Worm (Caenorhabditis elegans) whole organism, late embryonic: ENCODE data around the gene Y39A1A.21.

Experiments
- K02D7.2 ChIP-seq: sonication (generic microtip); optimal IDR thresholded peaks from 2 replicates; lab custom pipeline; 2017; ENCODE audit warnings: mild to moderate bottlenecking, missing genetic modification characterization, missing compliant biosample characterization
- ama-1 ChIP-seq: fragments of 150-350 bp; optimal IDR thresholded peaks from 2 replicates; lab custom pipeline; 2014
- eyg-1 ChIP-seq: sonication (generic microtip); optimal IDR thresholded peaks from 2 replicates; lab custom pipeline; 2016; ENCODE audit warnings: missing genotype, missing genetic modification characterization, missing compliant biosample characterization
- hlh-13 ChIP-seq: fragments of 200-800 bp; sonication (Bioruptor generic); optimal IDR thresholded peaks from 2 replicates; lab custom pipeline; 2018; ENCODE audit warnings: mild to moderate bottlenecking, missing genetic modification characterization, missing compliant biosample characterization
- hlh-15 ChIP-seq: sonication (generic microtip); optimal IDR thresholded peaks from 2 replicates; lab custom pipeline; 2016; ENCODE audit warnings: missing genetic modification characterization, missing compliant biosample characterization
- odd-2 ChIP-seq: sonication (generic microtip); optimal IDR thresholded peaks from 2 replicates; lab custom pipeline; 2017; ENCODE audit warnings: antibody characterized with exemption, mild to moderate bottlenecking, missing genetic modification characterization, missing compliant biosample characterization
- pag-3 ChIP-seq: sonication (generic microtip); optimal IDR thresholded peaks from 2 replicates; lab custom pipeline; 2016; ENCODE audit warnings: missing compliant biosample characterization, missing genetic modification characterization, borderline replicate concordance
- pqm-1 ChIP-seq: sonication (generic microtip); optimal IDR thresholded peaks from 2 replicates; lab custom pipeline; 2016; ENCODE audit warnings: missing genetic modification characterization, missing compliant biosample characterization
- tbx-2 ChIP-seq: sonication (generic microtip); optimal IDR thresholded peaks from 2 replicates; lab custom pipeline; 2016; ENCODE audit warnings: missing genetic modification characterization, missing compliant biosample characterization

DNA sequence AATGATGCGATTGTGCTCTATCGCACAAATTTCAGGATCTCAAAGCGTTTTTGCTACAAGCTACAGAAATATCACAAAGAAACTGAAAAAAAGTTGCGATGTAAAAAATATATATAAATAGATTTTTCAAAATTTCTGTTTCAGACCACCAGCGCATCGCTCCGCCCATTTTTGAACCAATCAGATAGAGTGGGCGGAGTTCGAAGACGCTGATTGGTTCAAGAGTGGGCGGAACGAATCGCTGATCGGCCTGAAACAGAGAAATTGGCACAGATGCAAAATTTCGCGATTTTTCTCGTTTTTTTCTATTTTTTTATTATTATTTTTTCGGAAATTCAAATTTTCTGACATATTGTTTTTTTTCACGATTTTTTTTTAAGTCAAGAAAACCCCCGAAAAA is 4.0 kb downstream of the Y39A1A.21 start:
- TF ChIP-seq eyg-1 (no peak), pag-3 (tag; lab: Kevin White, UChicago) (no peak), ama-1 (lab: Kevin White, UChicago) (no peak), hlh-15 (tag; lab: Kevin White, UChicago) (no peak), pqm-1 (no peak), hlh-13 (no peak), K02D7.2 (no peak), odd-2 (tag; lab: Kevin White, UChicago) (no peak), tbx-2 (tag; lab: Kevin White, UChicago) (no peak)
